Fruit fly (Drosophila melanogaster) whole organism, prepupa: ENCODE data around the gene Est-P.
A peak's percentile ranks its signal among the peaks of the same experiment; 100 is the strongest.

ENCODE experiments used
- Blimp-1 ChIP-seq: fragments of 200-800 bp; sonication (Bioruptor generic); optimal IDR thresholded peaks from 3 replicates; lab custom pipeline; 2017; ENCODE audit warnings: missing biosample characterization, missing genetic modification characterization, mild to moderate bottlenecking, moderate library complexity, missing genetic modification reagents
- CG11294 ChIP-seq: fragments of 200-800 bp; sonication (Bioruptor generic); IDR thresholded peaks from 2 replicates; pipeline ENCODE4 v1.3.6; 2022; ENCODE audit warnings: missing biosample characterization, missing genetic modification characterization
- CG11762 ChIP-seq: fragments of 200-800 bp; sonication (Bioruptor generic); optimal IDR thresholded peaks from 3 replicates; lab custom pipeline; 2016; ENCODE audit warnings: missing biosample characterization, missing genetic modification characterization; ENCODE audit not compliant: insufficient read depth
- CG15336 ChIP-seq: fragments of 200-800 bp; sonication (Bioruptor generic); IDR thresholded peaks from 2 replicates; pipeline ENCODE4 v1.3.6; 2022; ENCODE audit warnings: missing biosample characterization, missing genetic modification characterization
- CG31627 ChIP-seq: fragments of 200-800 bp; sonication (Bioruptor generic); optimal IDR thresholded peaks from 3 replicates; lab custom pipeline; 2016; ENCODE audit warnings: missing biosample characterization, missing genetic modification characterization
- CG4318 ChIP-seq: fragments of 200-800 bp; sonication (Bioruptor generic); optimal IDR thresholded peaks from 3 replicates; lab custom pipeline; 2017; ENCODE audit warnings: missing biosample characterization, mild to moderate bottlenecking, missing genetic modification characterization
- CG6792 ChIP-seq: fragments of 200-800 bp; sonication (Bioruptor generic); optimal IDR thresholded peaks from 3 replicates; lab custom pipeline; 2016; ENCODE audit warnings: missing biosample characterization, missing genetic modification characterization
- CG6808 ChIP-seq: fragments of 200-800 bp; sonication (Bioruptor generic); optimal IDR thresholded peaks from 3 replicates; lab custom pipeline; 2017; ENCODE audit warnings: missing biosample characterization, missing genetic modification characterization, mild to moderate bottlenecking, moderate library complexity, missing genetic modification reagents
- CG6854 ChIP-seq: fragments of 200-800 bp; sonication (Bioruptor generic); optimal IDR thresholded peaks from 2 replicates; lab custom pipeline; 2017; ENCODE audit warnings: missing biosample characterization, mild to moderate bottlenecking, missing genetic modification characterization
- CG8119 ChIP-seq: fragments of 200-800 bp; sonication (Bioruptor generic); IDR thresholded peaks from 3 replicates; pipeline ENCODE4 v1.3.6; 2022; ENCODE audit warnings: missing biosample characterization, missing genetic modification characterization
- CG8319 ChIP-seq: fragments of 200-800 bp; sonication (Bioruptor generic); optimal IDR thresholded peaks from 3 replicates; lab custom pipeline; 2016; ENCODE audit warnings: missing biosample characterization, missing genetic modification characterization
- CG8632 ChIP-seq: fragments of 200-800 bp; sonication (Bioruptor generic); optimal IDR thresholded peaks from 3 replicates; lab custom pipeline; 2016; ENCODE audit warnings: missing biosample characterization, missing genetic modification characterization
- Eip75B ChIP-seq: fragments of 200-800 bp; sonication (Bioruptor generic); optimal IDR thresholded peaks from 3 replicates; lab custom pipeline; 2016; ENCODE audit warnings: missing biosample characterization, missing genetic modification characterization
- Eip78C ChIP-seq: fragments of 200-800 bp; sonication (Bioruptor generic); peaks from one replicate; lab custom pipeline; 2016; ENCODE audit warnings: missing biosample characterization, missing genetic modification characterization
- Gug ChIP-seq: fragments of 200-800 bp; sonication (Bioruptor generic); IDR thresholded peaks from 2 replicates; pipeline ENCODE4 v1.3.6; 2022; ENCODE audit warnings: missing biosample characterization, missing genetic modification characterization
- Lpt ChIP-seq: fragments of 200-800 bp; sonication (Bioruptor generic); optimal IDR thresholded peaks from 3 replicates; lab custom pipeline; 2016; ENCODE audit warnings: missing biosample characterization, missing genetic modification characterization
- OdsH ChIP-seq: fragments of 200-800 bp; sonication (Bioruptor generic); optimal IDR thresholded peaks from 3 replicates; lab custom pipeline; 2016; ENCODE audit warnings: missing biosample characterization, missing genetic modification characterization
- Smox ChIP-seq: fragments of 200-800 bp; sonication (Bioruptor generic); optimal IDR thresholded peaks from 3 replicates; lab custom pipeline; 2016; ENCODE audit warnings: missing biosample characterization, missing genetic modification characterization
- Sox102F ChIP-seq: fragments of 200-800 bp; sonication (Bioruptor generic); optimal IDR thresholded peaks from 2 replicates; lab custom pipeline; 2016; ENCODE audit warnings: missing biosample characterization, mild to moderate bottlenecking, missing genetic modification characterization
- achi ChIP-seq: fragments of 200-800 bp; sonication (Bioruptor generic); optimal IDR thresholded peaks from 3 replicates; lab custom pipeline; 2016; ENCODE audit warnings: missing biosample characterization, missing genetic modification characterization
- acj6 ChIP-seq: fragments of 200-800 bp; sonication (Bioruptor generic); optimal IDR thresholded peaks from 3 replicates; lab custom pipeline; 2016; ENCODE audit warnings: missing biosample characterization, missing genetic modification characterization
- dac ChIP-seq: fragments of 200-800 bp; sonication (Bioruptor generic); optimal IDR thresholded peaks from 2 replicates; lab custom pipeline; 2017; ENCODE audit warnings: missing biosample characterization, mild to moderate bottlenecking, missing genetic modification characterization
- dsx ChIP-seq: fragments of 200-800 bp; optimal IDR thresholded peaks from 3 replicates; lab custom pipeline; 2019; ENCODE audit warnings: missing biosample characterization, mild to moderate bottlenecking, missing genetic modification characterization, moderate library complexity; ENCODE audit not compliant: poor library complexity, severe bottlenecking
- esn ChIP-seq: fragments of 200-800 bp; sonication (Bioruptor generic); optimal IDR thresholded peaks from 2 replicates; lab custom pipeline; 2016; ENCODE audit warnings: missing biosample characterization, mild to moderate bottlenecking, missing genetic modification characterization, moderate library complexity
- fd59A ChIP-seq: fragments of 200-800 bp; sonication (Bioruptor generic); optimal IDR thresholded peaks from 2 replicates; lab custom pipeline; 2017; ENCODE audit warnings: missing biosample characterization, mild to moderate bottlenecking, missing genetic modification characterization, missing genetic modification reagents
- fd85E ChIP-seq: fragments of 200-800 bp; sonication (Bioruptor generic); optimal IDR thresholded peaks from 3 replicates; lab custom pipeline; 2016; ENCODE audit warnings: missing biosample characterization, missing genetic modification characterization
- fkh ChIP-seq: fragments of 200-800 bp; sonication (Bioruptor generic); optimal IDR thresholded peaks from 3 replicates; lab custom pipeline; 2017; ENCODE audit warnings: missing biosample characterization, mild to moderate bottlenecking, missing genetic modification characterization, moderate library complexity
- lz ChIP-seq: fragments of 200-800 bp; sonication (Bioruptor generic); optimal IDR thresholded peaks from 3 replicates; lab custom pipeline; 2016; ENCODE audit warnings: missing biosample characterization, missing genetic modification characterization
- salr ChIP-seq, 2 experiments: fragments of 200-800 bp; sonication (Bioruptor generic); optimal IDR thresholded peaks; 3 replicates each; lab custom pipeline; 2016 to 2018; ENCODE audit warnings: missing biosample characterization in 2 of 2, missing genetic modification characterization in 2 of 2, mild to moderate bottlenecking in 1 of 2
- ss ChIP-seq, 2 experiments: fragments of 200-800 bp; sonication (Bioruptor generic); optimal IDR thresholded peaks; 2 replicates in 1 of 2; 3 replicates in 1 of 2; lab custom pipeline; 2017 to 2018; ENCODE audit warnings: mild to moderate bottlenecking in 2 of 2, missing biosample characterization in 2 of 2, missing genetic modification characterization in 2 of 2, moderate library complexity in 1 of 2
- svp ChIP-seq: fragments of 200-800 bp; sonication (Bioruptor generic); peaks from one replicate; lab custom pipeline; 2016; ENCODE audit warnings: missing biosample characterization, missing genetic modification characterization
- topi ChIP-seq: fragments of 200-800 bp; sonication (Bioruptor generic); optimal IDR thresholded peaks from 3 replicates; lab custom pipeline; 2016; ENCODE audit warnings: missing biosample characterization, missing genetic modification characterization

Est-P gene

dm6 chr3L:12190433-12190832 is at the start of gene Est-P:
Gene Est-P, plus strand, starts transcription at chr3L:12190733.
- TF ChIP-seq Lpt (GFP tag; lab: Kevin White, UChicago) (no peak), CG8119 (no peak), Sox102F (no peak), topi (GFP tag; lab: Kevin White, UChicago) (no peak), CG8632 (no peak), acj6 (GFP tag; lab: Kevin White, UChicago) (no peak), CG11762 (GFP tag; lab: Kevin White, UChicago) (no peak), Eip75B (GFP tag; lab: Kevin White, UChicago) (no peak), esn (GFP tag; lab: Kevin White, UChicago) (no peak), dac (GFP tag; lab: Kevin White, UChicago) (no peak), svp (no peak), fd59A (GFP tag; lab: Kevin White, UChicago) (no peak), salr (GFP tag; optimal IDR thresholded peaks at IDR 0.05; lab: Kevin White, UChicago) (no peak), CG6854 (GFP tag; lab: Kevin White, UChicago) (no peak), CG15336 (GFP tag; lab: Robert Waterston, UW) (no peak), CG8319 (no peak), Blimp-1 (GFP tag; lab: Kevin White, UChicago) (no peak), dsx (no peak), lz (GFP tag; lab: Kevin White, UChicago) (no peak), Smox (GFP tag; lab: Kevin White, UChicago) (no peak)

dm6 chr3L:12145709-12146694 is 44.5 kb upstream of the Est-P start, which contains the start of the genes eIF3l and Nrx-IV:
Gene eIF3l, minus strand, starts transcription at chr3L:12146097.
Gene Nrx-IV, plus strand, starts transcription at chr3L:12146519.
- peak; percentile 7 for TF ChIP-seq CG6854 (GFP tag; lab: Kevin White, UChicago)
- TF ChIP-seq esn (GFP tag; lab: Kevin White, UChicago): peak; percentile 16
- no peak for TF ChIP-seq OdsH (GFP tag; lab: Kevin White, UChicago)
- no peak for TF ChIP-seq fd85E

- TF ChIP-seq CG4318 (GFP tag; lab: Kevin White, UChicago): no peak
- TF ChIP-seq Eip78C: no peak
- TF ChIP-seq achi: no peak
- no peak for TF ChIP-seq CG11294 (GFP tag; lab: Robert Waterston, UW)
- TF ChIP-seq CG8319: no peak
- TF ChIP-seq fkh (GFP tag; lab: Kevin White, UChicago): no peak
- TF ChIP-seq CG31627 (GFP tag; lab: Kevin White, UChicago): no peak
- TF ChIP-seq CG6808: no peak
- TF ChIP-seq, all 60 proteins: peak for 0
Observed at dm6 chr3L:12146970-12147369, 43.6 kb upstream of the Est-P start.

- no peak for TF ChIP-seq CG8632
- no peak for TF ChIP-seq Eip75B (GFP tag; lab: Kevin White, UChicago)
- TF ChIP-seq ss (GFP tag; optimal IDR thresholded peaks at IDR 0.05; lab: Kevin White, UChicago): no peak
- no peak for TF ChIP-seq dac (GFP tag; lab: Kevin White, UChicago)
- no peak for TF ChIP-seq Gug (GFP tag; lab: Robert Waterston, UW)
- no peak for TF ChIP-seq CG6792 (GFP tag; lab: Kevin White, UChicago)
Observed at dm6 chr3L:12149024-12149423, 41.5 kb upstream of the Est-P start, which contains the start of gene CG32099. Gene CG32099, plus strand, starts transcription at chr3L:12149273.
